Fruit fly (Drosophila melanogaster) whole organism, embryonic: ENCODE data around the gene LManV.
A peak's percentile ranks its signal among the peaks of the same experiment; 100 is the strongest.

Experiments used
- CG10267 ChIP-seq: fragments of 200-800 bp; sonication (Bioruptor generic); optimal IDR thresholded peaks from 2 replicates; lab custom pipeline; 2018; ENCODE audit warnings: missing biosample characterization, mild to moderate bottlenecking, missing genetic modification characterization, moderate library complexity
- CG11504 ChIP-seq: fragments of 200-800 bp; sonication (Bioruptor generic); optimal IDR thresholded peaks from 3 replicates; lab custom pipeline; 2019; ENCODE audit warnings: missing biosample characterization, mild to moderate bottlenecking, missing genetic modification characterization, moderate library complexity
- CG14014 ChIP-seq: fragments of 200-800 bp; sonication (Bioruptor generic); IDR thresholded peaks from 2 replicates; pipeline ENCODE4 v1.3.6; 2022; ENCODE audit warnings: missing biosample characterization, missing genetic modification characterization
- CG15696 ChIP-seq: fragments of 200-800 bp; sonication (Bioruptor generic); optimal IDR thresholded peaks from 2 replicates; lab custom pipeline; 2019; ENCODE audit warnings: missing biosample characterization, mild to moderate bottlenecking, missing genetic modification characterization, moderate library complexity
- CG18599 ChIP-seq: fragments of 200-800 bp; sonication (Bioruptor generic); optimal IDR thresholded peaks from 3 replicates; lab custom pipeline; 2017; ENCODE audit warnings: missing biosample characterization, missing genetic modification characterization, mild to moderate bottlenecking, moderate library complexity, missing genetic modification reagents
- CG18764 ChIP-seq: fragments of 200-800 bp; sonication (Bioruptor generic); optimal IDR thresholded peaks from 3 replicates; lab custom pipeline; 2016; ENCODE audit warnings: missing biosample characterization, missing genetic modification characterization
- CG2678 ChIP-seq: fragments of 200-800 bp; sonication (Bioruptor generic); optimal IDR thresholded peaks from 3 replicates; lab custom pipeline; 2019; ENCODE audit warnings: missing biosample characterization, mild to moderate bottlenecking, missing genetic modification characterization, moderate library complexity
- CG30431 ChIP-seq: fragments of 200-800 bp; sonication (Bioruptor generic); optimal IDR thresholded peaks from 2 replicates; lab custom pipeline; 2017; ENCODE audit warnings: missing biosample characterization, missing genetic modification characterization
- CG6175 ChIP-seq: fragments of 200-800 bp; sonication (Bioruptor generic); IDR thresholded peaks from 3 replicates; pipeline ENCODE4 v1.3.6; 2022; ENCODE audit warnings: missing biosample characterization, missing genetic modification characterization
- CG6689 ChIP-seq: fragments of 200-800 bp; sonication (Bioruptor generic); IDR thresholded peaks from 2 replicates; pipeline ENCODE4 v1.3.6; 2022; ENCODE audit warnings: missing biosample characterization, missing genetic modification characterization
- D19A ChIP-seq: fragments of 200-800 bp; optimal IDR thresholded peaks from 3 replicates; lab custom pipeline; 2019; ENCODE audit warnings: missing biosample characterization, mild to moderate bottlenecking, missing genetic modification characterization, moderate library complexity
- Dfd ChIP-seq, 2 experiments: fragments of >200 bp; optimal IDR thresholded peaks; 2 replicates each; lab custom pipeline; 2017; ENCODE audit warnings: missing biosample characterization in 2 of 2, missing genetic modification characterization in 2 of 2
- HLH4C ChIP-seq: fragments of 200-800 bp; sonication (Bioruptor generic); IDR thresholded peaks from 3 replicates; pipeline ENCODE4 v1.3.6; 2022; ENCODE audit warnings: missing biosample characterization, missing genetic modification characterization; ENCODE audit not compliant: partially characterized antibody
- Lpt ChIP-seq: fragments of >200 bp; optimal IDR thresholded peaks from 2 replicates; lab custom pipeline; 2018; ENCODE audit warnings: missing biosample characterization, missing genetic modification characterization
- Meics ChIP-seq: fragments of 200-800 bp; sonication (Bioruptor generic); optimal IDR thresholded peaks from 2 replicates; lab custom pipeline; 2017; ENCODE audit warnings: missing biosample characterization, mild to moderate bottlenecking, missing genetic modification characterization
- NK7.1 ChIP-seq: fragments of 200-800 bp; sonication (Bioruptor generic); optimal IDR thresholded peaks from 3 replicates; lab custom pipeline; 2016; ENCODE audit warnings: missing biosample characterization, missing genetic modification characterization
- btn ChIP-seq: fragments of 200-800 bp; sonication (Bioruptor generic); optimal IDR thresholded peaks from 2 replicates; lab custom pipeline; 2016; ENCODE audit warnings: missing biosample characterization, missing genetic modification characterization
- cato ChIP-seq: fragments of 200-800 bp; sonication (Bioruptor generic); optimal IDR thresholded peaks from 2 replicates; lab custom pipeline; 2016; ENCODE audit warnings: missing biosample characterization, missing genetic modification characterization, borderline replicate concordance
- crol ChIP-seq: fragments of 200-800 bp; sonication (Bioruptor generic); IDR thresholded peaks from 2 replicates; pipeline ENCODE4 v1.3.6; 2022; ENCODE audit warnings: missing biosample characterization, missing genetic modification characterization
- dm ChIP-seq: fragments of 200-800 bp; sonication (Bioruptor generic); optimal IDR thresholded peaks from 3 replicates; lab custom pipeline; 2016; ENCODE audit warnings: missing biosample characterization, missing genetic modification characterization
- dysf ChIP-seq: fragments of 200-800 bp; sonication (Bioruptor generic); IDR thresholded peaks from 3 replicates; pipeline ENCODE4 v1.3.6; 2022; ENCODE audit warnings: missing biosample characterization, missing genetic modification characterization
- ewg ChIP-seq: fragments of 200-800 bp; sonication (Bioruptor generic); optimal IDR thresholded peaks from 3 replicates; lab custom pipeline; 2017; ENCODE audit warnings: mild to moderate bottlenecking, missing biosample characterization, missing genetic modification reagents, missing genetic modification characterization
- exex ChIP-seq: fragments of 200-800 bp; sonication (Bioruptor generic); optimal IDR thresholded peaks from 4 replicates; lab custom pipeline; 2018; ENCODE audit warnings: missing biosample characterization, mild to moderate bottlenecking, missing genetic modification characterization, moderate library complexity
- grn ChIP-seq: fragments of 200-800 bp; sonication (Bioruptor generic); optimal IDR thresholded peaks from 3 replicates; lab custom pipeline; 2017; ENCODE audit warnings: missing biosample characterization, missing genetic modification characterization
- jing ChIP-seq: fragments of 200-800 bp; sonication (Bioruptor generic); optimal IDR thresholded peaks from 2 replicates; lab custom pipeline; 2018; ENCODE audit warnings: missing biosample characterization, mild to moderate bottlenecking, missing genetic modification characterization
- knrl ChIP-seq: fragments of 200-800 bp; sonication (Bioruptor generic); IDR thresholded peaks from 3 replicates; pipeline ENCODE4 v1.3.6; 2022; ENCODE audit warnings: missing biosample characterization, missing genetic modification characterization; ENCODE audit not compliant: partially characterized antibody
- lab ChIP-seq: fragments of 200-800 bp; sonication (Bioruptor generic); optimal IDR thresholded peaks from 3 replicates; lab custom pipeline; 2017; ENCODE audit warnings: missing biosample characterization, missing genetic modification characterization, mild to moderate bottlenecking, moderate library complexity, missing genetic modification reagents
- pan ChIP-seq, 4 experiments: fragments of >200 bp in 3 of 4; fragments of 200-800 bp in 1 of 4; sonication (Bioruptor generic) in 1 of 4; optimal IDR thresholded peaks in 3 of 4; IDR thresholded peaks in 1 of 4; 2 replicates each; pipeline versions ENCODE4 v1.3.6 to Lab custom; 2017 to 2022; ENCODE audit warnings: missing biosample characterization in 2 of 4, missing genetic modification characterization in 2 of 4, mixed read lengths in 1 of 4
- pb ChIP-seq: fragments of 200-800 bp; sonication (Bioruptor generic); optimal IDR thresholded peaks from 3 replicates; lab custom pipeline; 2016; ENCODE audit warnings: missing biosample characterization, missing genetic modification characterization
- prd ChIP-seq, 3 experiments: fragments of >200 bp in 2 of 3; fragments of 200-800 bp in 1 of 3; sonication (Bioruptor generic) in 1 of 3; optimal IDR thresholded peaks in 2 of 3; IDR thresholded peaks in 1 of 3; 2 replicates in 2 of 3; 3 replicates in 1 of 3; pipeline versions ENCODE4 v1.3.6 to Lab custom; 2017 to 2022; ENCODE audit warnings: missing biosample characterization in 1 of 3, missing genetic modification characterization in 1 of 3
- psq ChIP-seq: fragments of 200-800 bp; sonication (Bioruptor generic); optimal IDR thresholded peaks from 2 replicates; lab custom pipeline; 2017; ENCODE audit warnings: missing biosample characterization, missing genetic modification characterization
- row ChIP-seq: fragments of 200-800 bp; sonication (Bioruptor generic); IDR thresholded peaks from 3 replicates; pipeline ENCODE4 v1.3.6; 2022; ENCODE audit warnings: missing biosample characterization, missing genetic modification characterization
- schlank ChIP-seq: fragments of 200-800 bp; sonication (Bioruptor generic); optimal IDR thresholded peaks from 2 replicates; lab custom pipeline; 2018; ENCODE audit warnings: missing biosample characterization, mild to moderate bottlenecking, missing genetic modification characterization
- sens ChIP-seq: fragments of 200-800 bp; sonication (Bioruptor generic); peaks from one replicate; lab custom pipeline; 2016; ENCODE audit warnings: missing biosample characterization, missing genetic modification characterization
- ssp ChIP-seq: fragments of 200-800 bp; sonication (Bioruptor generic); IDR thresholded peaks from 2 replicates; pipeline ENCODE4 v1.3.6; 2022; ENCODE audit warnings: missing biosample characterization, missing genetic modification characterization
- sug ChIP-seq: fragments of 200-800 bp; optimal IDR thresholded peaks from 2 replicates; lab custom pipeline; 2019; ENCODE audit warnings: missing biosample characterization, mild to moderate bottlenecking, missing genetic modification characterization, moderate library complexity
- tin ChIP-seq: fragments of 200-800 bp; sonication (Bioruptor generic); optimal IDR thresholded peaks from 3 replicates; lab custom pipeline; 2016; ENCODE audit warnings: missing biosample characterization, missing genetic modification characterization
- tio ChIP-seq: fragments of 200-800 bp; sonication (Bioruptor generic); optimal IDR thresholded peaks from 2 replicates; lab custom pipeline; 2017; ENCODE audit warnings: missing biosample characterization, missing genetic modification characterization, inconsistent platforms
- unc-4 ChIP-seq: fragments of 200-800 bp; sonication (Bioruptor generic); IDR thresholded peaks from 2 replicates; pipeline ENCODE4 v1.3.6; 2022; ENCODE audit warnings: missing biosample characterization, missing genetic modification characterization; ENCODE audit not compliant: partially characterized antibody

LManV gene

DNA sequence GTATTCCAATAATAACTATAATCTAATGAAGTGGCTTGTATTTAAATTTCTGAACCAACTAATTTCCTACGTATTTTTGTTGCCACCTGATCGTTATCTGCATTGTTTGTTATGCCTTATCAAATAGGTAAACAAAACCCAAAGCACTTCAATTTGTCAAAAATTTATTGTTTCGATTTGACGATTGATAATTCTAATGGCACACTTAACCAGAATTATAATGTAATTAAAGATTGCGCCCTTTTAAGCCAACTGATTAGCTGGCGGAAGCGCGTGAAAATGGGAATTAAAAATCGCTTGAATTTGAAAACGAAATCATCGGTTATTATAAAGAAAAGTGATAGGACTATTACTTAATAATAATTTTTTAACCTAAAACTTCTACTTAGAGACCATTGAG lies 8.7 kb upstream of the LManV start:
- TF ChIP-seq exex (tag; lab: Kevin White, UChicago), result peak; percentile 97
- peak; percentile 4 for TF ChIP-seq lab (GFP tag; lab: Kevin White, UChicago)
- no peak for TF ChIP-seq ssp (GFP tag; lab: Robert Waterston, UW)
- peak; percentile 45 for TF ChIP-seq grn (GFP tag; lab: Kevin White, UChicago)
- no peak for TF ChIP-seq CG30431 (GFP tag; lab: Kevin White, UChicago)
- TF ChIP-seq tio (GFP tag; lab: Kevin White, UChicago), result no peak
- TF ChIP-seq sug (tag; lab: Kevin White, UChicago), result peak; percentile 23

DNA sequence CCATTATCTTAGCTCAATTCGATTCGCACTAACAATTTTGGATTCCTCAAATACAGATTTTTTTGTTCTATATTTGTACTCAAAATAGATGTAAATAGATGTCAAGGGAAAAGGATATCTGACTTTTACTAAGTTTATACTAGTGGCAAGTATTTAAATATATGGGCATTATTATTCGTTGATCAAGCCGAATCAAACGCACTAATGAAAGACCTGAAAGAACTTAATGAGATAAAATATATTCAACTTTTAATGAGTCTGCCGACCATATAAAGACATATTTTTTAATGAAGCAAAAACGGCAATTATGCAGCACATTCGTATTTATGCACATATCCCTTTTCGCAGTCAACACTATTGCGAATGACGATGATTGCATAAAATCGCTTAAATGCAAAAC lies 6.3 kb upstream of the LManV start, which contains the start of gene CG42710:
Gene CG42710 (minus strand): TSS at position 101 of the 400 bp plus-strand sequence.
- TF ChIP-seq dm (GFP tag; lab: Kevin White, UChicago), result no peak
- TF ChIP-seq pan (optimal IDR thresholded peaks at IDR 0.05; lab: Kevin White, UChicago), result no peak
- no peak for TF ChIP-seq pan (GFP tag; optimal IDR thresholded peaks at IDR 0.05 in 1 of 2, IDR thresholded peaks at IDR 0.05 in 1 of 2)
- no peak for TF ChIP-seq CG6175 (GFP tag; lab: Robert Waterston, UW)
- TF ChIP-seq D19A, result no peak
- TF ChIP-seq ewg (GFP tag; lab: Kevin White, UChicago), result no peak
- TF ChIP-seq jing (GFP tag; lab: Kevin White, UChicago), result no peak
- no peak for TF ChIP-seq btn (GFP tag; lab: Kevin White, UChicago)
- TF ChIP-seq CG18764 (GFP tag; lab: Kevin White, UChicago), result no peak

DNA sequence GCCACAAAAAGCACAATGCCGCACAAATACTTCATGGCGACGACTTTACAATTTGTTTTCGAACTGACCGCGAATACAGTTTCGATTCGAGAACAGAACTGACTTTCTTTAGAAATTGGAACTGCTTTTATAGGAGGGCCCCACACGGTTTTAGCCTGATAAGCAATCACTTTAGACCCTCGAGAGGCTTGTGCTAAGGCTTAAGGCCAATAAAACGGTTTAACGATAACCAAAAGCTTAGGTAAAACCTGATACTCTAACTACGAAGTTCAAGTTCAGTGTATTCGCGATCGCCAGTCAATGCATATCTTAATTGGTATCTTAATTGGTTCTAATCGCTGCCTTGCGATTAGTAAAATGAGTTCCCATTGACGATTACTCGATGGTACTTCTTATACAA lies 5.1 kb upstream of the LManV start, which contains the start of gene LManVI:
Gene LManVI (minus strand): TSS at position 101 of the 400 bp plus-strand sequence.
- TF ChIP-seq NK7.1 (GFP tag; lab: Kevin White, UChicago) (no peak), CG14014 (GFP tag; lab: Robert Waterston, UW) (no peak), sug (tag; lab: Kevin White, UChicago) (peak; percentile 69), tin (GFP tag; lab: Kevin White, UChicago) (no peak), exex (tag; lab: Kevin White, UChicago) (peak; percentile 80)

DNA sequence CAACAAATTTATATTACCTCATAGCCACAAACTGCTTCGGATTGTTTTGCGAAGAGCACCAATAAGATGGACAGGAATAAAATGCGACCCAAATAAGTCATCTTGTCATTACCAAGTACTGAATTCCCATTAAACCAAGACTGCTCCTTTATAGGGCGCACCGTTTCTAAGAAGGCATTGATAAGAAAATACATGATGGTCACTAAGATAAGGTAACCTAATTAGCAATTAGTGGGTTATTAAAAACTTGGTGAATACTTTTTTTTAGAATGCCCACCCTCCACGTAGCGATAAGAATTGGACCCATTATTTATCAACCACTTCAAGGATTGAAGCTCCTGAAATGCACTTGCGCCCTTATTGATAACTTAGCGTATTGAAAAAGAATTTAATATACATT lies 3.8 kb downstream of the LManV start, which contains the start of gene LManIV:
Gene LManIV (minus strand): TSS at position 101 of the 400 bp plus-strand sequence.
- TF ChIP-seq schlank (tag; lab: Kevin White, UChicago), result no peak
- no peak for TF ChIP-seq cato (GFP tag; lab: Kevin White, UChicago)
- peak; percentile 15 for TF ChIP-seq exex (tag; lab: Kevin White, UChicago)
- no peak for TF ChIP-seq Dfd (GFP tag; optimal IDR thresholded peaks at IDR 0.05; lab: Kevin White, UChicago)
- TF ChIP-seq HLH4C (GFP tag; lab: Robert Waterston, UW), result no peak

DNA sequence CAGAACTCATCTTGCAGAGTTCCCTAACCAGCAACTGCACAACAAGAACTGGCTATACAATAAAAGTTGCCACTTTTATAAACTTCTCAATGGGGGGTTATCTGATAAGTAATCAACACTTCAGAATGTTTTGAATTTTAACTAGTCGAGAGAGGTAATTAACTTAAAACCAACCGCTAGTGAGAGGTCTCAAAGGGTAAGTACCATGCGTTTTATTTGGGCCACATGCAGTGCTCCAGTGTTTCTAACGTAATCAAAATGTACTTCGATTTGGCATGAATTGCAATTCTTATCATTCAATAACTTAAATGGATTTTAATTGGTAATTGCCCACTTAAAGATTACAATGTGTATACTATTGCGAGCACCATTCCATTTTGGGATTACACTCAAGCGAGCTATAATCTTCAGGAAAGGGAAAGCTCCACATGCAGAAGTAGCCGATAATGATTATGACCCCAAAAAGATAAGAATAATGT lies 7.4 kb downstream of the LManV start, which contains the start of gene LManIII:
Gene LManIII (minus strand): TSS at position 51 of the 479 bp plus-strand sequence.
- TF ChIP-seq exex (tag; lab: Kevin White, UChicago) (peak; percentile 57), sug (tag; lab: Kevin White, UChicago) (peak; percentile 3), pb (GFP tag; lab: Kevin White, UChicago) (no peak)

DNA sequence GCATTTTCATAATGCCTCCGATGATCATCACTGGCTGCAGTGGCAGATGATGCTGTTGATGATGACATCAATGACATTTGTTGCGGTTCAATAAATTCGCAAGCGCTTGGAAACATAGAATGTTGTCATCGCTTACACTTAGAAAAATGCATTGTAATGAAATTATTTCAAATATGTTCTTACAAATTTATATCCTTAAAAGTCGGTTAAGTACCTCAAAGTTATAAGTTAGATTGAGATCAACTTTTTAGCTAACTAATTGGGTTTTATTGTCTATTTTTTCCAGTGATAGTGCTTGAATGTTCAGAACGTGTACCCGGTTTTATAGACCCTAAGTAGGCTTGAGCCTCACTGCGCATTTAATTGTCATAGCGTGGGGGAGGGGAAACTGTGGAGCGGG lies 13.2 kb downstream of the LManV start:
- TF ChIP-seq Lpt (no peak), knrl (GFP tag; lab: Robert Waterston, UW) (no peak), CG2678 (tag; lab: Kevin White, UChicago) (peak; percentile 51), CG11504 (tag; lab: Kevin White, UChicago) (peak; percentile 20), Meics (GFP tag; lab: Kevin White, UChicago) (peak; percentile 34), CG10267 (peak; percentile 23), psq (no peak), row (GFP tag; lab: Robert Waterston, UW) (0 out of 3 replicates have a peak, but pooled peaks have one; percentile 10), dysf (no peak), CG15696 (tag; lab: Kevin White, UChicago) (peak; percentile 51), CG18599 (GFP tag; lab: Kevin White, UChicago) (peak; percentile 12), prd (optimal IDR thresholded peaks at IDR 0.05; lab: Kevin White, UChicago) (no peak), prd (GFP tag; IDR thresholded peaks at IDR 0.05; lab: Robert Waterston, UW) (peak; percentile 36; the same call in 1 of the 3 replicates), unc-4 (no peak), sens (peak; percentile 76), crol (GFP tag; lab: Robert Waterston, UW) (0 out of 2 replicates have a peak, but pooled peaks have one; percentile 3), CG6689 (GFP tag; lab: Robert Waterston, UW) (0 out of 2 replicates have a peak, but pooled peaks have one; percentile 8)
